Worm (Caenorhabditis elegans) whole organism, L1 larva: Measurements from ENCODE around the gene acs-19.

Experiments
- elt-3 ChIP-seq, 6 experiments: fragments of 150-350 bp in 1 of 6; sonication (generic microtip); optimal IDR thresholded peaks; 2 replicates each; lab custom pipeline; 2017 to 2018; ENCODE audit warnings: missing biosample characterization in 6 of 6, missing genetic modification characterization in 6 of 6, inconsistent platforms in 1 of 6
- nhr-11 ChIP-seq: fragments of 150-350 bp; optimal IDR thresholded peaks from 2 replicates; lab custom pipeline; 2014; ENCODE audit warnings: missing biosample characterization, missing genetic modification characterization
- snpc-4 ChIP-seq: fragments of 150-350 bp; optimal IDR thresholded peaks from 2 replicates; lab custom pipeline; 2014; ENCODE audit warnings: missing biosample characterization, missing genetic modification characterization

- TF ChIP-seq nhr-11 (tag; lab: Kevin White, UChicago) (no peak), elt-3 (tag; optimal IDR thresholded peaks at IDR 0.05; lab: Kevin White, UChicago) (no peak), snpc-4 (no peak)
Observed at ce11 chrIII:3887586-3887985, 23.3 kb downstream of the acs-19 start.
